Worm (Caenorhabditis elegans): ENCODE measurements around the gene cku-80.

DNA sequence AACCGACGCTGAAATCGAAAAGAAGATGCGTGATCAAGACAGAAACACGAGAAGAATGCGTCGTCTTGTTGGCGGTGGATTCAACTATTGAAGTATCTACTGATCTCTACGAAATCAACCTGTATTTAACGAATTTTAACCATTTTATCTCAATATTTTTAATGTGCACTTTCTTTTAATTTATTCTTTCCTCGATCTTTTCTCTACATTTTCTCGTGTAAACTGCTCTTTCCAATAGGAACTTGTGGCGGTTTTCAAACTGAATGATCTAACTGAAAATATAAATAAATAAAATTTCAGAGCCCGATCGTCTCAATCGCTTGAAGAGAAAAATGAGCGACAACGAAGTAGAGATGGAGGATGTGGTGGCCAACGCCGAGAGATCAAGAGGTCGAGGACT lies 13.7 kb upstream of the cku-80 start, which contains the start of gene rnp-4:
- TF ChIP-seq unc-62 (GFP tag; optimal IDR thresholded peaks at IDR 0.05) = no peak
- no peak for TF ChIP-seq D2030.7 (GFP tag; IDR thresholded peaks at IDR 0.05)
- TF ChIP-seq ekl-4 (GFP tag; IDR thresholded peaks at IDR 0.05) = no peak
- TF ChIP-seq xnd-1 (tag; optimal IDR thresholded peaks at IDR 0.05) = no peak
- no peak for TF ChIP-seq dox-1 (GFP tag; IDR thresholded peaks at IDR 0.05)
- no peak for TF ChIP-seq F55B11.4 (tag; optimal IDR thresholded peaks at IDR 0.05; ENCODE audit: borderline replicate concordance, insufficient read depth)
- TF ChIP-seq dpff-1 (tag; optimal IDR thresholded peaks at IDR 0.05) = no peak

Measured in whole organism, young adult.